Fruit fly (Drosophila melanogaster): Measurements from ENCODE around the gene Xport-A.

Gene Xport-A

dm6 chr3R:19888156-19888784, 26.9 kb downstream of the Xport-A start, which contains the start of gene ninaE:
TSS of gene ninaE (minus strand) at chr3R:19888206.
- TF ChIP-seq CTCF (optimal IDR thresholded peaks at IDR 0.05) (no peak), CG8478 (optimal IDR thresholded peaks at IDR 0.05) (no peak)

- TF ChIP-seq CTCF (optimal IDR thresholded peaks at IDR 0.05), result no peak
- TF ChIP-seq CG8478 (optimal IDR thresholded peaks at IDR 0.05), result no peak
Observed at dm6 chr3R:19880431-19880939, 34.7 kb downstream of the Xport-A start.

- TF ChIP-seq CG8478 (optimal IDR thresholded peaks at IDR 0.05) (no peak), CTCF (optimal IDR thresholded peaks at IDR 0.05) (no peak)
Observed at dm6 chr3R:19879470-19880052, 35.7 kb downstream of the Xport-A start, which contains the start of gene Ask1. TSS of gene Ask1 (plus strand) at chr3R:19879719.

- TF ChIP-seq CTCF (optimal IDR thresholded peaks at IDR 0.05), result no peak
Observed at dm6 chr3R:19877427-19878076, 37.7 kb downstream of the Xport-A start, which contains the start of the genes CG17186 and Arc42. TSS of gene CG17186 (minus strand) at chr3R:19877514. TSS of gene Arc42 (plus strand) at chr3R:19877737.

dm6 chr3R:19875118-19875887, 39.9 kb downstream of the Xport-A start, which contains the start of gene Mrp5:
TSS of gene Mrp5 (minus strand) at chr3R:19875678.
- TF ChIP-seq CTCF (optimal IDR thresholded peaks at IDR 0.05) (no peak), CG8478 (optimal IDR thresholded peaks at IDR 0.05) (no peak)

- TF ChIP-seq CTCF (optimal IDR thresholded peaks at IDR 0.05) (no peak), CG8478 (optimal IDR thresholded peaks at IDR 0.05) (no peak)
Observed at dm6 chr3R:19873102-19873737, 42.0 kb downstream of the Xport-A start.
